Worm (Caenorhabditis elegans) whole organism, L4/young adult: ENCODE measurements around the gene Y38E10A.24.

Experiments
- W03F9.2 ChIP-seq: fragments of 150-350 bp; optimal IDR thresholded peaks from 2 replicates; lab custom pipeline; 2014; ENCODE audit warnings: missing biosample characterization, missing genetic modification characterization
- dao-5 ChIP-seq: sonication (generic microtip); optimal IDR thresholded peaks from 2 replicates; lab custom pipeline; 2016; ENCODE audit warnings: missing genotype, missing genetic modification characterization, moderate library complexity, missing compliant biosample characterization
- him-1 ChIP-seq: sonication (generic microtip); optimal IDR thresholded peaks from 2 replicates; lab custom pipeline; 2016; ENCODE audit warnings: missing genotype, missing genetic modification reagents, missing genetic modification characterization, missing compliant biosample characterization

Gene Y38E10A.24

ce11 chrII:12678867-12679134 is at the start of gene Y38E10A.24:
Gene Y38E10A.24 (plus strand): TSS chrII:12679035.
- TF ChIP-seq W03F9.2 (no peak), dao-5 (tag; lab: Kevin White, UChicago) (no peak), him-1 (tag; lab: Kevin White, UChicago) (no peak)

- TF ChIP-seq W03F9.2 = no peak
- TF ChIP-seq him-1 (tag; lab: Kevin White, UChicago) = no peak
- no peak for TF ChIP-seq dao-5 (tag; lab: Kevin White, UChicago)
Observed at ce11 chrII:12629387-12629786, 49.4 kb upstream of the Y38E10A.24 start, which contains the start of gene Y38E10A.28. Gene Y38E10A.28 (plus strand): TSS chrII:12629687.

- TF ChIP-seq dao-5 (tag; lab: Kevin White, UChicago) (no peak), W03F9.2 (no peak), him-1 (tag; lab: Kevin White, UChicago) (no peak)
Observed at ce11 chrII:12630888-12631287, 47.9 kb upstream of the Y38E10A.24 start, which contains the start of gene Y38E10A.34. Gene Y38E10A.34 (plus strand): TSS chrII:12631188.

ce11 chrII:12634749-12635318 is 44.0 kb upstream of the Y38E10A.24 start, which contains the start of gene Y38E10A.17:
Gene Y38E10A.17 (minus strand): TSS chrII:12634799.
- TF ChIP-seq W03F9.2 (no peak), him-1 (tag; lab: Kevin White, UChicago) (no peak), dao-5 (tag; lab: Kevin White, UChicago) (no peak)

ce11 chrII:12636602-12637001 is 42.2 kb upstream of the Y38E10A.24 start, which contains the start of gene nhr-234:
Gene nhr-234 (plus strand): TSS chrII:12636678.
- TF ChIP-seq dao-5 (tag; lab: Kevin White, UChicago) = no peak
- TF ChIP-seq W03F9.2 = no peak
- TF ChIP-seq him-1 (tag; lab: Kevin White, UChicago) = no peak

ce11 chrII:12640370-12640769 is 38.5 kb upstream of the Y38E10A.24 start, which contains the start of gene nhr-235:
Gene nhr-235 (plus strand): TSS chrII:12640670.
- TF ChIP-seq dao-5 (tag; lab: Kevin White, UChicago) = no peak
- no peak for TF ChIP-seq W03F9.2
- TF ChIP-seq him-1 (tag; lab: Kevin White, UChicago) = no peak

- TF ChIP-seq W03F9.2 (no peak), dao-5 (tag; lab: Kevin White, UChicago) (no peak), him-1 (tag; lab: Kevin White, UChicago) (no peak)
Observed at ce11 chrII:12654447-12654846, 24.4 kb upstream of the Y38E10A.24 start, which contains the start of gene rgs-4. Gene rgs-4 (plus strand): TSS chrII:12654747.

- TF ChIP-seq dao-5 (tag; lab: Kevin White, UChicago) (no peak), him-1 (tag; lab: Kevin White, UChicago) (no peak), W03F9.2 (no peak)
Observed at ce11 chrII:12655816-12656215, 23.0 kb upstream of the Y38E10A.24 start.

- TF ChIP-seq dao-5 (tag; lab: Kevin White, UChicago) (no peak), W03F9.2 (no peak), him-1 (tag; lab: Kevin White, UChicago) (no peak)
Observed at ce11 chrII:12657620-12658019, 21.2 kb upstream of the Y38E10A.24 start.

ce11 chrII:12658409-12658808 is 20.4 kb upstream of the Y38E10A.24 start:
- no peak for TF ChIP-seq him-1 (tag; lab: Kevin White, UChicago)
- no peak for TF ChIP-seq W03F9.2
- no peak for TF ChIP-seq dao-5 (tag; lab: Kevin White, UChicago)

ce11 chrII:12659676-12660371 is 19.0 kb upstream of the Y38E10A.24 start:
- TF ChIP-seq him-1 (tag; lab: Kevin White, UChicago) (no peak), W03F9.2 (peak; percentile 18)

- no peak for TF ChIP-seq dao-5 (tag; lab: Kevin White, UChicago)
Observed at ce11 chrII:12661930-12662329, 16.9 kb upstream of the Y38E10A.24 start.

ce11 chrII:12665019-12665418 is 13.8 kb upstream of the Y38E10A.24 start:
- TF ChIP-seq dao-5 (tag; lab: Kevin White, UChicago) (no peak), W03F9.2 (no peak), him-1 (tag; lab: Kevin White, UChicago) (no peak)

- TF ChIP-seq W03F9.2 (no peak), him-1 (tag; lab: Kevin White, UChicago) (no peak), dao-5 (tag; lab: Kevin White, UChicago) (no peak)
Observed at ce11 chrII:12666042-12666441, 12.8 kb upstream of the Y38E10A.24 start.

- TF ChIP-seq W03F9.2 (no peak), him-1 (tag; lab: Kevin White, UChicago) (no peak), dao-5 (tag; lab: Kevin White, UChicago) (no peak)
Observed at ce11 chrII:12668148-12668547, 10.7 kb upstream of the Y38E10A.24 start.
